Worm (Caenorhabditis elegans) whole organism, young adult: ENCODE measurements around the gene T22E5.1.

Experiments used
- F37B4.10 ChIP-seq: fragments of 200-800 bp; sonication (Bioruptor generic); IDR thresholded peaks from 2 replicates; pipeline ENCODE4 v1.3.6; 2022; ENCODE audit warnings: missing genetic modification characterization, missing compliant biosample characterization
- K12H6.12 ChIP-seq: fragments of 200-800 bp; sonication (Bioruptor generic); optimal IDR thresholded peaks from 2 replicates; lab custom pipeline; 2018; ENCODE audit warnings: mild to moderate bottlenecking, missing genetic modification characterization, missing compliant biosample characterization
- ZK185.1 ChIP-seq: sonication (generic microtip); optimal IDR thresholded peaks from 2 replicates; lab custom pipeline; 2016; ENCODE audit warnings: mild to moderate bottlenecking, missing genetic modification characterization, missing compliant biosample characterization; ENCODE audit not compliant: poor library complexity, severe bottlenecking
- aptf-2 ChIP-seq: fragments of 200-800 bp; sonication (Bioruptor generic); conservative IDR thresholded peaks from 2 replicates; pipeline ENCODE4 v1.3.6; 2022; ENCODE audit warnings: missing genetic modification reagents, missing genetic modification characterization, missing compliant biosample characterization
- dpl-1 ChIP-seq: fragments of 150-350 bp; optimal IDR thresholded peaks from 2 replicates; lab custom pipeline; 2014; ENCODE audit warnings: missing biosample characterization, missing genetic modification reagents, missing genetic modification characterization
- nfya-1 ChIP-seq: sonication (generic microtip); optimal IDR thresholded peaks from 2 replicates; lab custom pipeline; 2017; ENCODE audit warnings: antibody characterized with exemption, missing compliant biosample characterization, missing genetic modification characterization, borderline replicate concordance; ENCODE audit not compliant: insufficient read depth
- pha-4 ChIP-seq: fragments of 150-350 bp; sonication (generic microtip); optimal IDR thresholded peaks from 2 replicates; lab custom pipeline; 2014; ENCODE audit warnings: missing biosample characterization, missing genetic modification reagents, missing genetic modification characterization
- snpc-4 ChIP-seq, 5 experiments: fragments of 150-350 bp in 1 of 5; sonication (generic microtip) in 4 of 5; optimal IDR thresholded peaks; 2 replicates each; lab custom pipeline; 2014 to 2018; ENCODE audit warnings: missing genetic modification characterization in 5 of 5, missing biosample characterization in 3 of 5, antibody characterized with exemption in 2 of 5, mild to moderate bottlenecking in 2 of 5, missing compliant biosample characterization in 2 of 5, missing genotype in 2 of 5, moderate library complexity in 2 of 5, missing genetic modification reagents in 1 of 5
- xnd-1 ChIP-seq: sonication (generic microtip); optimal IDR thresholded peaks from 2 replicates; lab custom pipeline; 2016; ENCODE audit warnings: missing genotype, missing genetic modification reagents, missing genetic modification characterization, missing compliant biosample characterization

DNA sequence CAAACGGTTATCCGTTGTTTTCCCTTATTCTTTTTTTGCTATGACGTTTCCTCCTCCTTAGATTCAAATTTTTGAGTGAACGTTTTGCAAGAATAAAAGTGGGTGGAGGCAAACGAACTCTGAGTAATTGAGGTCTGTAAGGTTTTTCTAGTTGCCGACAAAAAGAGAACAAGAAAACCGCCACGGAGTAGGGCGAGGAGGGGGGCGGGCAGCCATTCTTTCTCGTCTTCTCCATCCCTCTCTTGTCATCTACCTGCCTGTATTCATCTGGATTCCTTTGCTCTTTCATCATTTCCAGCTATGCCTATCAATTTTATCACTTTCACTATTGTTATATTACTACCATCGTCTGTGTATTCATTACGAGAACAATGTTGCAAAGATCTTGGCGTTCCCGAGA lies 27.5 kb upstream of the T22E5.1 start, which contains the start of gene igdb-3:
- TF ChIP-seq snpc-4 (GFP tag; optimal IDR thresholded peaks at IDR 0.05; lab: Kevin White, UChicago) (no peak), snpc-4 (tag; optimal IDR thresholded peaks at IDR 0.05; lab: Kevin White, UChicago) (no peak), F37B4.10 (GFP tag; lab: Robert Waterston, UW) (no peak), nfya-1 (tag; lab: Kevin White, UChicago) (no peak), dpl-1 (GFP tag; lab: Kevin White, UChicago) (no peak), aptf-2 (GFP tag; lab: Robert Waterston, UW) (no peak), xnd-1 (tag; lab: Kevin White, UChicago) (no peak), ZK185.1 (tag; lab: Kevin White, UChicago) (no peak), K12H6.12 (tag; lab: Kevin White, UChicago) (no peak), pha-4 (tag; lab: Kevin White, UChicago) (no peak)
